Fruit fly (Drosophila melanogaster) whole organism, embryonic: ENCODE measurements around the gene scpr-A.

Experiments
- Abd-B ChIP-seq: fragments of 200-800 bp; sonication (Bioruptor generic); optimal IDR thresholded peaks from 2 replicates; lab custom pipeline; 2018; ENCODE audit warnings: missing biosample characterization, mild to moderate bottlenecking, missing genetic modification characterization, moderate library complexity
- Aef1 ChIP-seq: fragments of 200-800 bp; sonication (Bioruptor generic); IDR thresholded peaks from 3 replicates; pipeline ENCODE4 v1.3.6; 2022; ENCODE audit warnings: missing biosample characterization, missing genetic modification characterization
- Bteb2 ChIP-seq: fragments of 200-800 bp; sonication (Bioruptor generic); optimal IDR thresholded peaks from 2 replicates; lab custom pipeline; 2016; ENCODE audit warnings: missing biosample characterization, missing genetic modification characterization
- CG10209 ChIP-seq: fragments of 200-800 bp; sonication (Bioruptor generic); optimal IDR thresholded peaks from 3 replicates; lab custom pipeline; 2017; ENCODE audit warnings: missing biosample characterization, mild to moderate bottlenecking, missing genetic modification characterization, missing genetic modification reagents
- CG10267 ChIP-seq: fragments of 200-800 bp; sonication (Bioruptor generic); optimal IDR thresholded peaks from 2 replicates; lab custom pipeline; 2018; ENCODE audit warnings: missing biosample characterization, mild to moderate bottlenecking, missing genetic modification characterization, moderate library complexity
- CG12391 ChIP-seq: fragments of 200-800 bp; sonication (Bioruptor generic); optimal IDR thresholded peaks from 3 replicates; lab custom pipeline; 2018; ENCODE audit warnings: missing biosample characterization, mild to moderate bottlenecking, missing genetic modification characterization, moderate library complexity
- CG12769 ChIP-seq: fragments of 200-800 bp; sonication (Bioruptor generic); optimal IDR thresholded peaks from 2 replicates; lab custom pipeline; 2019; ENCODE audit warnings: missing biosample characterization, mild to moderate bottlenecking, missing genetic modification characterization, moderate library complexity
- CG12942 ChIP-seq: fragments of 200-800 bp; sonication (Bioruptor generic); optimal IDR thresholded peaks from 3 replicates; lab custom pipeline; 2016; ENCODE audit warnings: missing biosample characterization, missing genetic modification characterization
- CG14710 ChIP-seq: fragments of 200-800 bp; sonication (Bioruptor generic); optimal IDR thresholded peaks from 3 replicates; lab custom pipeline; 2019; ENCODE audit warnings: missing biosample characterization, mild to moderate bottlenecking, missing genetic modification characterization, moderate library complexity
- CG15269 ChIP-seq: fragments of 200-800 bp; sonication (Bioruptor generic); optimal IDR thresholded peaks from 2 replicates; lab custom pipeline; 2018; ENCODE audit warnings: missing biosample characterization, mild to moderate bottlenecking, missing genetic modification characterization, moderate library complexity
- CG17612 ChIP-seq: fragments of 200-800 bp; sonication (Bioruptor generic); IDR thresholded peaks from 2 replicates; pipeline ENCODE4 v1.3.6; 2022; ENCODE audit warnings: missing biosample characterization, missing genetic modification characterization
- CG2678 ChIP-seq: fragments of 200-800 bp; sonication (Bioruptor generic); optimal IDR thresholded peaks from 3 replicates; lab custom pipeline; 2019; ENCODE audit warnings: missing biosample characterization, mild to moderate bottlenecking, missing genetic modification characterization, moderate library complexity
- CG2712 ChIP-seq: fragments of 200-800 bp; optimal IDR thresholded peaks from 3 replicates; lab custom pipeline; 2019; ENCODE audit warnings: missing biosample characterization, mild to moderate bottlenecking, missing genetic modification characterization, moderate library complexity
- CG2889 ChIP-seq: fragments of 200-800 bp; sonication (Bioruptor generic); IDR thresholded peaks from 3 replicates; pipeline ENCODE4 v1.3.6; 2022; ENCODE audit warnings: missing biosample characterization, missing genetic modification characterization
- CG3065 ChIP-seq: fragments of 200-800 bp; sonication (Bioruptor generic); optimal IDR thresholded peaks from 2 replicates; lab custom pipeline; 2016; ENCODE audit warnings: missing biosample characterization, missing genetic modification characterization
- CG31441 ChIP-seq: fragments of 200-800 bp; sonication (Bioruptor generic); IDR thresholded peaks from 2 replicates; pipeline ENCODE4 v1.3.6; 2022; ENCODE audit warnings: missing biosample characterization, missing genetic modification characterization
- CG4730 ChIP-seq: fragments of 200-800 bp; sonication (Bioruptor generic); IDR thresholded peaks from 2 replicates; pipeline ENCODE4 v1.3.6; 2022; ENCODE audit warnings: missing biosample characterization, missing genetic modification characterization
- CG6272 ChIP-seq: fragments of 200-800 bp; sonication (Bioruptor generic); IDR thresholded peaks from 2 replicates; pipeline ENCODE4 v1.3.6; 2022; ENCODE audit warnings: missing biosample characterization, missing genetic modification characterization
- CG6791 ChIP-seq: fragments of 200-800 bp; sonication (Bioruptor generic); IDR thresholded peaks from 3 replicates; pipeline ENCODE4 v1.3.6; 2022; ENCODE audit warnings: missing biosample characterization, missing genetic modification characterization; ENCODE audit not compliant: partially characterized antibody
- CG7357 ChIP-seq: fragments of 200-800 bp; sonication (Bioruptor generic); IDR thresholded peaks from 3 replicates; pipeline ENCODE4 v1.3.6; 2022; ENCODE audit warnings: missing biosample characterization, missing genetic modification characterization
- CG7839 ChIP-seq: fragments of 200-800 bp; sonication (Bioruptor generic); optimal IDR thresholded peaks from 3 replicates; lab custom pipeline; 2018; ENCODE audit warnings: missing biosample characterization, mild to moderate bottlenecking, missing genetic modification characterization, moderate library complexity
- CG8290 ChIP-seq, 3 experiments: fragments of 200-800 bp; sonication (Bioruptor generic); optimal IDR thresholded peaks; 2 replicates each; lab custom pipeline; 2016 to 2019; ENCODE audit warnings: missing biosample characterization in 3 of 3, missing genetic modification characterization in 3 of 3, mild to moderate bottlenecking in 2 of 3, moderate library complexity in 1 of 3
- CG9437 ChIP-seq: fragments of 200-800 bp; sonication (Bioruptor generic); optimal IDR thresholded peaks from 2 replicates; lab custom pipeline; 2018; ENCODE audit warnings: missing biosample characterization, mild to moderate bottlenecking, missing genetic modification characterization
- CG9609 ChIP-seq: fragments of 200-800 bp; sonication (Bioruptor generic); optimal IDR thresholded peaks from 3 replicates; lab custom pipeline; 2016; ENCODE audit warnings: missing biosample characterization, missing genetic modification characterization
- CG9932 ChIP-seq: fragments of 200-800 bp; sonication (Bioruptor generic); IDR thresholded peaks from 2 replicates; pipeline ENCODE4 v1.3.6; 2022; ENCODE audit warnings: missing biosample characterization, missing genetic modification characterization
- D ChIP-seq, 2 experiments: fragments of 200-800 bp in 1 of 2; fragments of >200 bp in 1 of 2; sonication (Bioruptor generic) in 1 of 2; optimal IDR thresholded peaks; 2 replicates in 1 of 2; 3 replicates in 1 of 2; lab custom pipeline; 2017; ENCODE audit warnings: mild to moderate bottlenecking in 1 of 2, missing biosample characterization in 1 of 2, missing genetic modification characterization in 1 of 2, missing genetic modification reagents in 1 of 2
- Dref ChIP-seq: fragments of 200-800 bp; sonication (Bioruptor generic); IDR thresholded peaks from 2 replicates; pipeline ENCODE4 v1.3.6; 2022; ENCODE audit warnings: missing biosample characterization, missing genetic modification characterization
- H15 ChIP-seq: fragments of 200-800 bp; sonication (Bioruptor generic); IDR thresholded peaks from 3 replicates; pipeline ENCODE4 v1.3.6; 2022; ENCODE audit warnings: missing biosample characterization, missing genetic modification characterization
- Hr51 ChIP-seq, 2 experiments: fragments of 200-800 bp; sonication (Bioruptor generic); optimal IDR thresholded peaks; 2 replicates in 1 of 2; 3 replicates in 1 of 2; lab custom pipeline; 2016 to 2018; ENCODE audit warnings: missing biosample characterization in 2 of 2, missing genetic modification characterization in 2 of 2, mild to moderate bottlenecking in 1 of 2, moderate library complexity in 1 of 2
- Hsf ChIP-seq: fragments of 200-800 bp; sonication (Bioruptor generic); optimal IDR thresholded peaks from 3 replicates; lab custom pipeline; 2016; ENCODE audit warnings: missing biosample characterization, missing genetic modification characterization
- Lhr ChIP-seq: fragments of 200-800 bp; sonication (Bioruptor generic); optimal IDR thresholded peaks from 3 replicates; lab custom pipeline; 2017; ENCODE audit warnings: mild to moderate bottlenecking, missing biosample characterization, missing genetic modification reagents, missing genetic modification characterization
- Optix ChIP-seq: fragments of 200-800 bp; sonication (Bioruptor generic); IDR thresholded peaks from 3 replicates; pipeline ENCODE4 v1.3.6; 2022; ENCODE audit warnings: missing biosample characterization, missing genetic modification characterization
- crc ChIP-seq: fragments of 200-800 bp; sonication (Bioruptor generic); optimal IDR thresholded peaks from 2 replicates; lab custom pipeline; 2016; ENCODE audit warnings: missing biosample characterization, missing genetic modification characterization
- ems ChIP-seq: fragments of 200-800 bp; sonication (Bioruptor generic); optimal IDR thresholded peaks from 3 replicates; lab custom pipeline; 2016; ENCODE audit warnings: missing biosample characterization, missing genetic modification characterization
- gce ChIP-seq: fragments of 200-800 bp; sonication (Bioruptor generic); IDR thresholded peaks from 3 replicates; pipeline ENCODE4 v1.3.6; 2022; ENCODE audit warnings: missing biosample characterization, missing genetic modification characterization
- insv ChIP-seq, 2 experiments: fragments of 200-800 bp; sonication (Bioruptor generic); optimal IDR thresholded peaks; 3 replicates each; lab custom pipeline; 2016 to 2018; ENCODE audit warnings: missing biosample characterization in 2 of 2, missing genetic modification characterization in 2 of 2
- kay ChIP-seq: fragments of 200-800 bp; sonication (Bioruptor generic); optimal IDR thresholded peaks from 2 replicates; lab custom pipeline; 2016; ENCODE audit warnings: missing biosample characterization, missing genetic modification characterization
- knrl ChIP-seq: fragments of 200-800 bp; sonication (Bioruptor generic); IDR thresholded peaks from 3 replicates; pipeline ENCODE4 v1.3.6; 2022; ENCODE audit warnings: missing biosample characterization, missing genetic modification characterization; ENCODE audit not compliant: partially characterized antibody
- lab ChIP-seq: fragments of 200-800 bp; sonication (Bioruptor generic); optimal IDR thresholded peaks from 3 replicates; lab custom pipeline; 2017; ENCODE audit warnings: missing biosample characterization, missing genetic modification characterization, mild to moderate bottlenecking, moderate library complexity, missing genetic modification reagents
- lbe ChIP-seq: fragments of 200-800 bp; sonication (Bioruptor generic); optimal IDR thresholded peaks from 2 replicates; lab custom pipeline; 2016; ENCODE audit warnings: missing biosample characterization, mild to moderate bottlenecking, missing genetic modification characterization
- nerfin-1 ChIP-seq: fragments of 200-800 bp; sonication (Bioruptor generic); optimal IDR thresholded peaks from 3 replicates; lab custom pipeline; 2019; ENCODE audit warnings: missing biosample characterization, mild to moderate bottlenecking, missing genetic modification characterization, moderate library complexity
- row ChIP-seq: fragments of 200-800 bp; sonication (Bioruptor generic); IDR thresholded peaks from 3 replicates; pipeline ENCODE4 v1.3.6; 2022; ENCODE audit warnings: missing biosample characterization, missing genetic modification characterization
- slp2 ChIP-seq: fragments of 200-800 bp; sonication (Bioruptor generic); optimal IDR thresholded peaks from 2 replicates; lab custom pipeline; 2016; ENCODE audit warnings: missing biosample characterization, missing genetic modification characterization
- sna ChIP-seq: fragments of 200-800 bp; sonication (Bioruptor generic); IDR thresholded peaks from 2 replicates; pipeline ENCODE4 v1.3.6; 2022; ENCODE audit warnings: missing biosample characterization, missing genetic modification characterization; ENCODE audit not compliant: partially characterized antibody
- tll ChIP-seq, 2 experiments: fragments of 200-800 bp in 1 of 2; fragments of >200 bp in 1 of 2; sonication (Bioruptor generic) in 1 of 2; optimal IDR thresholded peaks; 2 replicates each; lab custom pipeline; 2017 to 2019; ENCODE audit warnings: missing biosample characterization in 2 of 2, missing genetic modification characterization in 2 of 2, mild to moderate bottlenecking in 1 of 2, moderate library complexity in 1 of 2
- tna ChIP-seq: fragments of 200-800 bp; sonication (Bioruptor generic); IDR thresholded peaks from 2 replicates; pipeline ENCODE4 v1.3.6; 2022; ENCODE audit warnings: missing biosample characterization, missing genetic modification characterization; ENCODE audit not compliant: partially characterized antibody
- vvl ChIP-seq: fragments of 200-800 bp; sonication (Bioruptor generic); IDR thresholded peaks from 2 replicates; pipeline ENCODE4 v1.3.6; 2022; ENCODE audit warnings: missing biosample characterization, missing genetic modification characterization

The scpr-A gene

DNA sequence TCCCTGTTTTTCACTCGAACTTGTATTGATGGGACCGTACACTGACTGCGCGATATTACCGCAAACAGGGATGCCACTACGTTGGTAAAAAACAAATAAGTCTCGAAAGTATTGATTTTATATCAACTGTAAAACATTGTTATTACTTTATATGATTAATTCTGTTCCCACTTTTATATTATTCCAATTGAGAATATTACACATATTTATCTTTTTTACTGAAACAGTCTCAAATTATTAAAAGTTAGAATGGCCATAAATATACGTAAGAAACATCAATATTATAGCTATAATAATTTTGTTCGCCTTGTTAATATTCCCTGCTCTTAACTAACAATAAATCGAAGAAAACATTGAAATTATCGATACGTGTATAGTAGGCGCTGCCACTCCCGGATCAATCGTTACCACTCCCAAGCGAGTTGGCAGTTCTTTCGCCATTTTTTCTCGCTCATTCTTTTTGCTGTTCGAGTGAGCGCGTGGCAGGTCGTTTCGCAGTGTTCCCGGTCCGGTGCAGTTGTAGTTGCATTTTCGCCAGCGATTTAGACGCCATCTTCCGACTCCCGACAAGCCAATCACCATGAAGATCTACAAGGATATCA lies 31.1 kb upstream of the scpr-A start, which contains the start of the genes SdhC and Tctp (continued):
- TF ChIP-seq CG4730 (GFP tag; lab: Robert Waterston, UW) (no peak), CG12942 (peak; percentile 40), H15 (no peak), D (optimal IDR thresholded peaks at IDR 0.05; lab: Kevin White, UChicago) (no peak), D (GFP tag; optimal IDR thresholded peaks at IDR 0.05; lab: Kevin White, UChicago) (no peak), CG15269 (tag; lab: Kevin White, UChicago) (peak; percentile 51), tll (GFP tag; optimal IDR thresholded peaks at IDR 0.05; lab: Kevin White, UChicago) (no peak), CG12391 (peak; percentile 77), CG17612 (no peak), Hsf (GFP tag; lab: Kevin White, UChicago) (peak; percentile 64), kay (no peak), vvl (GFP tag; lab: Robert Waterston, UW) (0 out of 2 replicates have a peak, but pooled peaks have one; percentile 34), CG2678 (tag; lab: Kevin White, UChicago) (peak; percentile 52), CG2889 (GFP tag; lab: Robert Waterston, UW) (no peak), CG6272 (GFP tag; lab: Robert Waterston, UW) (0 out of 2 replicates have a peak, but pooled peaks have one; percentile 33), CG9437 (GFP tag; lab: Kevin White, UChicago) (peak; percentile 36), CG6791 (peak; percentile 62), knrl (GFP tag; lab: Robert Waterston, UW) (peak; percentile 48; the same call in 2 of the 3 replicates), CG2712 (tag; lab: Kevin White, UChicago) (peak; percentile 62), CG3065 (GFP tag; lab: Kevin White, UChicago) (peak; percentile 18), Lhr (GFP tag; lab: Kevin White, UChicago) (peak; percentile 58), lbe (GFP tag; lab: Kevin White, UChicago) (peak; percentile 7), CG10209 (peak; percentile 12), CG8290 (GFP tag; optimal IDR thresholded peaks at IDR 0.05; lab: Kevin White, UChicago) (peak; percentile 28), CG8290 (tag; optimal IDR thresholded peaks at IDR 0.05; lab: Kevin White, UChicago) (peak in 1 of 2 experiments; percentile 71), CG9932 (GFP tag; lab: Robert Waterston, UW) (peak; percentile 42; the same call in 1 of the 2 replicates), row (GFP tag; lab: Robert Waterston, UW) (peak; percentile 72), crc (GFP tag; lab: Kevin White, UChicago) (no peak), insv (GFP tag; optimal IDR thresholded peaks at IDR 0.05; lab: Kevin White, UChicago) (peak in 1 of 2 experiments; percentile 15), Bteb2 (GFP tag; lab: Kevin White, UChicago) (peak; percentile 46), CG31441 (peak; percentile 59; the same call in 1 of the 2 replicates), lab (GFP tag; lab: Kevin White, UChicago) (peak; percentile 41), CG14710 (tag; lab: Kevin White, UChicago) (peak; percentile 89), Optix (GFP tag; lab: Robert Waterston, UW) (no peak), CG7839 (tag; lab: Kevin White, UChicago) (peak; percentile 23), CG12769 (tag; lab: Kevin White, UChicago) (peak; percentile 66), gce (GFP tag; lab: Robert Waterston, UW) (no peak), CG10267 (tag; lab: Kevin White, UChicago) (peak; percentile 76), Abd-B (GFP tag; lab: Kevin White, UChicago) (peak; percentile 46), Hr51 (GFP tag; optimal IDR thresholded peaks at IDR 0.05; lab: Kevin White, UChicago) (peak; percentile 17 to 60), tna (GFP tag; lab: Robert Waterston, UW) (peak; percentile 40; the same call in 1 of the 2 replicates), ems (GFP tag; lab: Kevin White, UChicago) (no peak), Aef1 (GFP tag; lab: Robert Waterston, UW) (no peak), Dref (GFP tag; lab: Robert Waterston, UW) (peak; percentile 74), nerfin-1 (tag; lab: Kevin White, UChicago) (peak; percentile 9), slp2 (no peak), sna (GFP tag; lab: Robert Waterston, UW) (0 out of 2 replicates have a peak, but pooled peaks have one; percentile 4), CG9609 (GFP tag; lab: Kevin White, UChicago) (no peak), CG7357 (GFP tag; lab: Robert Waterston, UW) (no peak)
